Fruit fly (Drosophila melanogaster) whole organism, adult: ENCODE data around the gene CG5953.

Source experiments
- CG11617 ChIP-seq: fragments of 200-800 bp; sonication (Bioruptor generic); optimal IDR thresholded peaks from 2 replicates; lab custom pipeline; 2017; ENCODE audit warnings: mild to moderate bottlenecking, missing biosample characterization, missing genetic modification reagents, missing genetic modification characterization
- CG12768 ChIP-seq: fragments of 200-800 bp; sonication (Bioruptor generic); optimal IDR thresholded peaks from 2 replicates; lab custom pipeline; 2017; ENCODE audit warnings: missing biosample characterization, missing genetic modification characterization, mild to moderate bottlenecking, moderate library complexity, missing genetic modification reagents
- CG14711 ChIP-seq: fragments of 200-800 bp; sonication (Bioruptor generic); optimal IDR thresholded peaks from 2 replicates; lab custom pipeline; 2018; ENCODE audit warnings: missing biosample characterization, mild to moderate bottlenecking, missing genetic modification characterization, moderate library complexity
- CG1620 ChIP-seq: fragments of 200-800 bp; sonication (Bioruptor generic); optimal IDR thresholded peaks from 2 replicates; lab custom pipeline; 2016; ENCODE audit warnings: missing biosample characterization, missing genetic modification characterization
- CG33017 ChIP-seq: fragments of 200-800 bp; sonication (Bioruptor generic); optimal IDR thresholded peaks from 2 replicates; lab custom pipeline; 2018; ENCODE audit warnings: missing biosample characterization, mild to moderate bottlenecking, missing genetic modification characterization, moderate library complexity
- CG5204 ChIP-seq: fragments of 200-800 bp; sonication (Bioruptor generic); optimal IDR thresholded peaks from 2 replicates; lab custom pipeline; 2016; ENCODE audit warnings: missing biosample characterization, missing genetic modification characterization
- CG7045 ChIP-seq: fragments of 200-800 bp; sonication (Bioruptor generic); optimal IDR thresholded peaks from 2 replicates; lab custom pipeline; 2017; ENCODE audit warnings: missing biosample characterization, mild to moderate bottlenecking, missing genetic modification characterization
- CG7101 ChIP-seq: fragments of 200-800 bp; sonication (Bioruptor generic); optimal IDR thresholded peaks from 2 replicates; lab custom pipeline; 2018; ENCODE audit warnings: missing biosample characterization, mild to moderate bottlenecking, missing genetic modification characterization, moderate library complexity
- Clk ChIP-seq: fragments of 200-800 bp; sonication (Bioruptor generic); optimal IDR thresholded peaks from 2 replicates; lab custom pipeline; 2017; ENCODE audit warnings: missing biosample characterization, missing genetic modification characterization
- Crg-1 ChIP-seq: fragments of 200-800 bp; sonication (Bioruptor generic); optimal IDR thresholded peaks from 2 replicates; lab custom pipeline; 2016; ENCODE audit warnings: missing biosample characterization, missing genetic modification characterization
- Hr96 ChIP-seq: fragments of 200-800 bp; sonication (Bioruptor generic); optimal IDR thresholded peaks from 2 replicates; lab custom pipeline; 2016; ENCODE audit warnings: missing biosample characterization, missing genetic modification characterization
- Mnt ChIP-seq: fragments of 200-800 bp; sonication (Bioruptor generic); optimal IDR thresholded peaks from 2 replicates; lab custom pipeline; 2016; ENCODE audit warnings: missing biosample characterization, mild to moderate bottlenecking, missing genetic modification characterization
- bab1 ChIP-seq: fragments of 200-800 bp; sonication (Bioruptor generic); optimal IDR thresholded peaks from 3 replicates; lab custom pipeline; 2019; ENCODE audit warnings: missing biosample characterization, mild to moderate bottlenecking, missing genetic modification characterization, moderate library complexity
- cic ChIP-seq: fragments of 200-800 bp; sonication (Bioruptor generic); optimal IDR thresholded peaks from 2 replicates; lab custom pipeline; 2017; ENCODE audit warnings: missing biosample characterization, mild to moderate bottlenecking, missing genetic modification characterization, moderate library complexity
- cnc ChIP-seq, 2 experiments: fragments of >200 bp; optimal IDR thresholded peaks; 2 replicates each; lab custom pipeline; 2017
- kay ChIP-seq: fragments of 200-800 bp; sonication (Bioruptor generic); peaks from one replicate; lab custom pipeline; 2016; ENCODE audit warnings: missing biosample characterization, missing genetic modification characterization, borderline replicate concordance
- ovo ChIP-seq: fragments of 200-800 bp; sonication (Bioruptor generic); optimal IDR thresholded peaks from 2 replicates; lab custom pipeline; 2016; ENCODE audit warnings: missing biosample characterization, missing genetic modification characterization
- pad ChIP-seq: fragments of 200-800 bp; sonication (Bioruptor generic); optimal IDR thresholded peaks from 3 replicates; lab custom pipeline; 2017; ENCODE audit warnings: missing biosample characterization, missing genetic modification characterization, mild to moderate bottlenecking, moderate library complexity, missing genetic modification reagents
- tj ChIP-seq: fragments of 200-800 bp; sonication (Bioruptor generic); optimal IDR thresholded peaks from 3 replicates; lab custom pipeline; 2017; ENCODE audit warnings: missing biosample characterization, mild to moderate bottlenecking, missing genetic modification characterization, moderate library complexity
- toe ChIP-seq: fragments of 200-800 bp; sonication (Bioruptor generic); optimal IDR thresholded peaks from 2 replicates; lab custom pipeline; 2016; ENCODE audit warnings: missing biosample characterization, missing genetic modification characterization

The CG5953 gene

dm6 chr2L:16507682-16508269, 24.9 kb downstream of the CG5953 start:
- TF ChIP-seq toe (no peak), cic (no peak), Hr96 (GFP tag; lab: Kevin White, UChicago) (no peak), bab1 (no peak), CG12768 (GFP tag; lab: Kevin White, UChicago) (no peak), CG7101 (no peak), cnc (optimal IDR thresholded peaks at IDR 0.05; lab: Kevin White, UChicago) (no peak), CG5204 (GFP tag; lab: Kevin White, UChicago) (no peak), tj (GFP tag; lab: Kevin White, UChicago) (no peak), Crg-1 (GFP tag; lab: Kevin White, UChicago) (no peak), Clk (GFP tag; lab: Kevin White, UChicago) (no peak), Mnt (no peak), CG11617 (no peak), pad (no peak)

- TF ChIP-seq kay (GFP tag; lab: Kevin White, UChicago) (peak; percentile 89), tj (GFP tag; lab: Kevin White, UChicago) (no peak)
Observed at dm6 chr2L:16507197-16507596, 25.5 kb downstream of the CG5953 start.

dm6 chr2L:16502898-16503551, 29.7 kb downstream of the CG5953 start:
- no peak for TF ChIP-seq CG5204 (GFP tag; lab: Kevin White, UChicago)
- TF ChIP-seq CG33017, result no peak
- TF ChIP-seq CG11617, result no peak
- TF ChIP-seq ovo (GFP tag; lab: Kevin White, UChicago), result no peak
- no peak for TF ChIP-seq CG7045 (GFP tag; lab: Kevin White, UChicago)
- TF ChIP-seq pad, result no peak
- TF ChIP-seq CG14711 (tag; lab: Kevin White, UChicago), result no peak
- no peak for TF ChIP-seq kay (GFP tag; lab: Kevin White, UChicago)
- TF ChIP-seq CG12768 (GFP tag; lab: Kevin White, UChicago), result no peak
- no peak for TF ChIP-seq cic
- TF ChIP-seq tj (GFP tag; lab: Kevin White, UChicago), result no peak
- no peak for TF ChIP-seq bab1
- no peak for TF ChIP-seq CG7101

- TF ChIP-seq CG5204 (GFP tag; lab: Kevin White, UChicago) (no peak), CG1620 (GFP tag; lab: Kevin White, UChicago) (no peak), kay (GFP tag; lab: Kevin White, UChicago) (no peak), cnc (optimal IDR thresholded peaks at IDR 0.05; lab: Kevin White, UChicago) (no peak), CG11617 (no peak), CG33017 (no peak), Clk (GFP tag; lab: Kevin White, UChicago) (no peak), CG14711 (tag; lab: Kevin White, UChicago) (no peak), CG7101 (no peak), toe (no peak), pad (no peak), ovo (GFP tag; lab: Kevin White, UChicago) (no peak), cic (no peak)
Observed at dm6 chr2L:16501366-16501765, 31.3 kb downstream of the CG5953 start.

dm6 chr2L:16500469-16500868, 32.2 kb downstream of the CG5953 start:
- TF ChIP-seq CG7045 (GFP tag; lab: Kevin White, UChicago), result peak; percentile 44
- peak; percentile 16 for TF ChIP-seq CG1620 (GFP tag; lab: Kevin White, UChicago)
- TF ChIP-seq CG7101, result peak; percentile 69
- peak; percentile 54 for TF ChIP-seq kay (GFP tag; lab: Kevin White, UChicago)
- peak; percentile 37 for TF ChIP-seq bab1
- no peak for TF ChIP-seq Mnt
- no peak for TF ChIP-seq CG11617
- no peak for TF ChIP-seq cic
- TF ChIP-seq pad, result no peak
- TF ChIP-seq Crg-1 (GFP tag; lab: Kevin White, UChicago), result no peak
- TF ChIP-seq cnc (optimal IDR thresholded peaks at IDR 0.05; lab: Kevin White, UChicago), result no peak
- peak; percentile 40 for TF ChIP-seq toe
- peak; percentile 54 for TF ChIP-seq CG5204 (GFP tag; lab: Kevin White, UChicago)
- no peak for TF ChIP-seq ovo (GFP tag; lab: Kevin White, UChicago)
- no peak for TF ChIP-seq Clk (GFP tag; lab: Kevin White, UChicago)
- peak; percentile 75 for TF ChIP-seq CG33017
- TF ChIP-seq CG12768 (GFP tag; lab: Kevin White, UChicago), result peak; percentile 25
- peak; percentile 22 for TF ChIP-seq tj (GFP tag; lab: Kevin White, UChicago)
- TF ChIP-seq Hr96 (GFP tag; lab: Kevin White, UChicago), result peak; percentile 17
- TF ChIP-seq CG14711 (tag; lab: Kevin White, UChicago), result peak; percentile 35

- TF ChIP-seq bab1, result peak; percentile 0
- no peak for TF ChIP-seq cnc (optimal IDR thresholded peaks at IDR 0.05; lab: Kevin White, UChicago)
- TF ChIP-seq CG5204 (GFP tag; lab: Kevin White, UChicago), result no peak
- TF ChIP-seq kay (GFP tag; lab: Kevin White, UChicago), result no peak
Observed at dm6 chr2L:16499559-16499958, 33.1 kb downstream of the CG5953 start.

- no peak for TF ChIP-seq ovo (GFP tag; lab: Kevin White, UChicago)
- no peak for TF ChIP-seq tj (GFP tag; lab: Kevin White, UChicago)
- no peak for TF ChIP-seq CG1620 (GFP tag; lab: Kevin White, UChicago)
- no peak for TF ChIP-seq CG11617
- peak; percentile 36 for TF ChIP-seq CG14711 (tag; lab: Kevin White, UChicago)
Observed at dm6 chr2L:16498100-16498499, 34.6 kb downstream of the CG5953 start.
